Worm (Caenorhabditis elegans) whole organism, dauer: ENCODE results near the gene C03B1.7.

Experiments
- unc-62 ChIP-seq: sonication (generic microtip); optimal IDR thresholded peaks from 2 replicates; lab custom pipeline; 2017; ENCODE audit warnings: missing biosample characterization, missing genetic modification reagents, missing genetic modification characterization

C03B1.7 gene

ce11 chrX:6377634-6378288 is 36.1 kb downstream of the C03B1.7 start, which contains the start of gene lmp-1:
lmp-1 (minus strand) TSS chrX:6377684.
- TF ChIP-seq unc-62, result no peak

ce11 chrX:6378363-6378762 is 36.8 kb downstream of the C03B1.7 start:
- no peak for TF ChIP-seq unc-62

ce11 chrX:6382930-6383329 is 41.3 kb downstream of the C03B1.7 start:
- no peak for TF ChIP-seq unc-62

ce11 chrX:6384537-6384936 is 42.9 kb downstream of the C03B1.7 start:
- no peak for TF ChIP-seq unc-62

ce11 chrX:6385185-6385584 is 43.6 kb downstream of the C03B1.7 start, which contains the start of gene igdb-3:
igdb-3 (plus strand) TSS chrX:6385485.
- no peak for TF ChIP-seq unc-62

- TF ChIP-seq unc-62, result no peak
Measured at ce11 chrX:6388639-6389038, 47.0 kb downstream of the C03B1.7 start.

- TF ChIP-seq unc-62, result no peak
Measured at ce11 chrX:6391491-6391890, 49.9 kb downstream of the C03B1.7 start, which contains the start of gene igcm-2. igcm-2 (minus strand) TSS chrX:6391591.
